In the genomic region with DNA sequence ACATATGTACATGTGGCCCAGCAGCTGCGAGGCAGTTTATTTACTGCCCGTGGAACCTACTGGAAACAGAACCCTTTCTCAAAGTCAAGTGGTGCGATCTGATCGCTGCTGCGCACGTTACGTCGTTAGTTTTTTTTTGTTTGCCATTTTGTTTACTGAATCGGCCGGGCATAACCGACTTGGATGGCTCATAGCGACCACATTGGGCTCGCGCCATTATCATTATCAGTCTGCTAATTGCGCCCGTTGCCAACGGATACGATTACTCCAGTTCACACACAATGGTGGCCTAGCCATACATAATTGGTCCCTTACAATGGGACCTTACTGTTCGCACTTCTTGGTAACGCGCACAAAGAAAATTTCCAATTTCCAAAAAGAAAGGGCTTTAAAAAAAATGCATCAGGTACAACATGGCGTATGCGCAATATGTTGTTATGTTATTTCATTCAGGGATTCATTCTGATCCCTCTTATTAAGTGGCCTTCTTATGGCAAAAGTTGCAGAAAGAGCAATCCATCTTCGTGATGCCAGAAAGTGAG, we compare ENCODE assay signal across 1 fruit fly cellular context.
TF ChIP-seq lines count a peak whose summit lies in the region.

No protein-coding gene starts in this region.

TF ChIP-seq in whole organism, embryonic, 481 proteins besides CTCF, POLR2A, EP300 and RAD21 (continued from another document and continues in another):
- TF ChIP-seq CoRest (tag; optimal IDR thresholded peaks at IDR 0.05; lab: Kevin White, UChicago) (peak; percentile 28), NC2β (GFP tag; optimal IDR thresholded peaks at IDR 0.05; lab: Kevin White, UChicago) (no peak), Ets97D (GFP tag; optimal IDR thresholded peaks at IDR 0.05; lab: Kevin White, UChicago) (no peak), Dp (GFP tag; optimal IDR thresholded peaks at IDR 0.05; lab: Kevin White, UChicago) (no peak), CG12236 (GFP tag; optimal IDR thresholded peaks at IDR 0.05; lab: Kevin White, UChicago) (no peak), tll (GFP tag; optimal IDR thresholded peaks at IDR 0.05; lab: Kevin White, UChicago) (no peak), toy (GFP tag; IDR thresholded peaks at IDR 0.05; lab: Robert Waterston, UW) (no peak), CG31224 (GFP tag; IDR thresholded peaks at IDR 0.05; lab: Robert Waterston, UW) (no peak), CG8281 (tag; optimal IDR thresholded peaks at IDR 0.05; lab: Kevin White, UChicago) (no peak), CG4282 (GFP tag; optimal IDR thresholded peaks at IDR 0.05; lab: Kevin White, UChicago) (no peak), Hr78 (GFP tag; optimal IDR thresholded peaks at IDR 0.05; lab: Kevin White, UChicago) (no peak), maf-S (GFP tag; optimal IDR thresholded peaks at IDR 0.05; lab: Kevin White, UChicago) (peak; percentile 42), Trl (optimal IDR thresholded peaks at IDR 0.05; lab: Kevin White, UChicago) (no peak), Trl (GFP tag; optimal IDR thresholded peaks at IDR 0.05; lab: Kevin White, UChicago) (peak; percentile 5), Kr (GFP tag; optimal IDR thresholded peaks at IDR 0.05; lab: Kevin White, UChicago) (no peak), CG9876 (GFP tag; optimal IDR thresholded peaks at IDR 0.05; lab: Kevin White, UChicago) (no peak), Hey (tag; optimal IDR thresholded peaks at IDR 0.05; lab: Kevin White, UChicago) (peak; percentile 27), CG8089 (GFP tag; optimal IDR thresholded peaks at IDR 0.05; lab: Kevin White, UChicago) (no peak), Hr51 (GFP tag; optimal IDR thresholded peaks at IDR 0.05; lab: Kevin White, UChicago) (no peak), unc-4 (GFP tag; IDR thresholded peaks at IDR 0.05; lab: Robert Waterston, UW; ENCODE audit: partially characterized antibody) (no peak), CG42726 (GFP tag; IDR thresholded peaks at IDR 0.05; lab: Robert Waterston, UW; ENCODE audit: partially characterized antibody) (no peak), yki (optimal IDR thresholded peaks at IDR 0.05; lab: Kevin White, UChicago) (no peak), dmrt99B (tag; optimal IDR thresholded peaks at IDR 0.05; lab: Kevin White, UChicago) (no peak), ham (GFP tag; IDR thresholded peaks at IDR 0.05; lab: Robert Waterston, UW) (no peak), CG6791 (GFP tag; IDR thresholded peaks at IDR 0.05; lab: Robert Waterston, UW; ENCODE audit: partially characterized antibody) (no peak), E2f2 (GFP tag; IDR thresholded peaks at IDR 0.05; lab: Robert Waterston, UW) (no peak), Mad (GFP tag; optimal IDR thresholded peaks at IDR 0.05; lab: Kevin White, UChicago) (no peak), CG6854 (GFP tag; optimal IDR thresholded peaks at IDR 0.05; lab: Kevin White, UChicago) (no peak), BEAF-32 (GFP tag; optimal IDR thresholded peaks at IDR 0.05; lab: Kevin White, UChicago) (no peak), CG2129 (GFP tag; IDR thresholded peaks at IDR 0.05; lab: Robert Waterston, UW; ENCODE audit: partially characterized antibody) (no peak), slp2 (GFP tag; optimal IDR thresholded peaks at IDR 0.05; lab: Kevin White, UChicago) (no peak), CG17912 (GFP tag; optimal IDR thresholded peaks at IDR 0.05; lab: Kevin White, UChicago) (no peak), Scr (GFP tag; IDR thresholded peaks at IDR 0.05; lab: Robert Waterston, UW; ENCODE audit: partially characterized antibody) (no peak), phol (tag; optimal IDR thresholded peaks at IDR 0.05; lab: Kevin White, UChicago) (peak; percentile 2), D19B (GFP tag; optimal IDR thresholded peaks at IDR 0.05; lab: Kevin White, UChicago) (peak; percentile 36), seq (GFP tag; IDR thresholded peaks at IDR 0.05; lab: Robert Waterston, UW) (no peak), cwo (GFP tag; optimal IDR thresholded peaks at IDR 0.05; lab: Kevin White, UChicago) (peak; percentile 41), CG1792 (GFP tag; optimal IDR thresholded peaks at IDR 0.05; lab: Kevin White, UChicago) (no peak), CG8924 (tag; optimal IDR thresholded peaks at IDR 0.05; lab: Kevin White, UChicago) (peak; percentile 14), lab (GFP tag; optimal IDR thresholded peaks at IDR 0.05; lab: Kevin White, UChicago) (peak; percentile 8), al (GFP tag; IDR thresholded peaks at IDR 0.05; lab: Robert Waterston, UW) (0 out of 2 replicates have a peak, but pooled peaks have one; percentile 26), zfh2 (GFP tag; optimal IDR thresholded peaks at IDR 0.05; lab: Kevin White, UChicago) (peak; percentile 77), slbo (GFP tag; IDR thresholded peaks at IDR 0.05; lab: Robert Waterston, UW) (peak; percentile 36; the same call in 1 of the 2 replicates), CG3281 (GFP tag; optimal IDR thresholded peaks at IDR 0.05; lab: Kevin White, UChicago) (peak; percentile 36), Ssrp (tag; optimal IDR thresholded peaks at IDR 0.05; lab: Kevin White, UChicago) (no peak), CG15601 (tag; optimal IDR thresholded peaks at IDR 0.05; lab: Kevin White, UChicago) (no peak), scrt (GFP tag; optimal IDR thresholded peaks at IDR 0.05; lab: Kevin White, UChicago) (no peak), CG4617 (GFP tag; optimal IDR thresholded peaks at IDR 0.05; lab: Kevin White, UChicago; ENCODE audit: borderline replicate concordance) (no peak), gt (GFP tag; IDR thresholded peaks at IDR 0.05; lab: Robert Waterston, UW) (no peak), ind (GFP tag; optimal IDR thresholded peaks at IDR 0.05; lab: Kevin White, UChicago) (peak; percentile 33), C15 (GFP tag; IDR thresholded peaks at IDR 0.05; lab: Robert Waterston, UW) (no peak), lilli (GFP tag; optimal IDR thresholded peaks at IDR 0.05; lab: Kevin White, UChicago) (peak; percentile 68), mirr (GFP tag; optimal IDR thresholded peaks at IDR 0.05; lab: Kevin White, UChicago) (no peak), ash1 (GFP tag; optimal IDR thresholded peaks at IDR 0.05; lab: Kevin White, UChicago) (no peak), lola (GFP tag; optimal IDR thresholded peaks at IDR 0.05; lab: Kevin White, UChicago) (no peak), psq (GFP tag; optimal IDR thresholded peaks at IDR 0.05; lab: Kevin White, UChicago) (no peak), exex (tag; optimal IDR thresholded peaks at IDR 0.05; lab: Kevin White, UChicago) (peak; percentile 82), CG11560 (tag; IDR thresholded peaks at IDR 0.05; lab: Robert Waterston, UW) (no peak), CG6272 (GFP tag; IDR thresholded peaks at IDR 0.05; lab: Robert Waterston, UW) (no peak), h (optimal IDR thresholded peaks at IDR 0.05; lab: Kevin White, UChicago) (no peak), CG3995 (GFP tag; optimal IDR thresholded peaks at IDR 0.05; lab: Kevin White, UChicago) (no peak), sr (GFP tag; IDR thresholded peaks at IDR 0.05; lab: Robert Waterston, UW) (no peak), Dfd (GFP tag; optimal IDR thresholded peaks at IDR 0.05; lab: Kevin White, UChicago) (no peak), CG18262 (tag; optimal IDR thresholded peaks at IDR 0.05; lab: Kevin White, UChicago) (no peak), CG7987 (GFP tag; optimal IDR thresholded peaks at IDR 0.05; lab: Kevin White, UChicago) (no peak), CG34376 (GFP tag; optimal IDR thresholded peaks at IDR 0.05; lab: Kevin White, UChicago) (peak; percentile 12), HLH54F (GFP tag; optimal IDR thresholded peaks at IDR 0.05; lab: Kevin White, UChicago) (peak; percentile 52), CG6654 (GFP tag; optimal IDR thresholded peaks at IDR 0.05; lab: Kevin White, UChicago) (no peak), dimm (GFP tag; IDR thresholded peaks at IDR 0.05; lab: Robert Waterston, UW) (no peak), HLHmδ (GFP tag; optimal IDR thresholded peaks at IDR 0.05; lab: Kevin White, UChicago) (no peak), CG6175 (GFP tag; IDR thresholded peaks at IDR 0.05; lab: Robert Waterston, UW) (no peak), CG9609 (GFP tag; optimal IDR thresholded peaks at IDR 0.05; lab: Kevin White, UChicago) (peak; percentile 28), repo (GFP tag; optimal IDR thresholded peaks at IDR 0.05; lab: Kevin White, UChicago) (no peak), CG6254 (GFP tag; optimal IDR thresholded peaks at IDR 0.05; lab: Kevin White, UChicago) (no peak), trh (GFP tag; optimal IDR thresholded peaks at IDR 0.05; lab: Kevin White, UChicago) (no peak), CG15514 (GFP tag; optimal IDR thresholded peaks at IDR 0.05; lab: Kevin White, UChicago) (no peak), nerfin-1 (tag; optimal IDR thresholded peaks at IDR 0.05; lab: Kevin White, UChicago) (no peak), sug (tag; optimal IDR thresholded peaks at IDR 0.05; lab: Kevin White, UChicago) (peak; percentile 58), Usf (GFP tag; optimal IDR thresholded peaks at IDR 0.05; lab: Kevin White, UChicago) (peak; percentile 5), Meics (GFP tag; optimal IDR thresholded peaks at IDR 0.05; lab: Kevin White, UChicago) (peak; percentile 57), ATbp (GFP tag; optimal IDR thresholded peaks at IDR 0.05; lab: Kevin White, UChicago) (no peak), CG32772 (GFP tag; IDR thresholded peaks at IDR 0.05; lab: Robert Waterston, UW) (no peak), onecut (GFP tag; IDR thresholded peaks at IDR 0.05; lab: Robert Waterston, UW) (no peak), CG5953 (GFP tag; IDR thresholded peaks at IDR 0.05; lab: Robert Waterston, UW) (no peak), Pdp1 (GFP tag; optimal IDR thresholded peaks at IDR 0.05; lab: Kevin White, UChicago) (peak in 1 of 2 experiments; percentile 57), CG10462 (GFP tag; optimal IDR thresholded peaks at IDR 0.05; lab: Kevin White, UChicago) (no peak), B-H1 (GFP tag; IDR thresholded peaks at IDR 0.05; lab: Robert Waterston, UW) (no peak), caup (GFP tag; optimal IDR thresholded peaks at IDR 0.05; lab: Kevin White, UChicago; ENCODE audit: severe bottlenecking) (no peak), CG14014 (GFP tag; IDR thresholded peaks at IDR 0.05; lab: Robert Waterston, UW) (no peak), pzg (GFP tag; optimal IDR thresholded peaks at IDR 0.05; lab: Kevin White, UChicago) (no peak), HLH3B (GFP tag; IDR thresholded peaks at IDR 0.05; lab: Robert Waterston, UW) (no peak), Opbp (GFP tag; IDR thresholded peaks at IDR 0.05; lab: Robert Waterston, UW; ENCODE audit: partially characterized antibody) (no peak), ase (GFP tag; IDR thresholded peaks at IDR 0.05; lab: Robert Waterston, UW) (no peak), nmo (GFP tag; optimal IDR thresholded peaks at IDR 0.05; lab: Kevin White, UChicago) (peak; percentile 24), crp (GFP tag; optimal IDR thresholded peaks at IDR 0.05; lab: Kevin White, UChicago) (no peak), CG17328 (GFP tag; IDR thresholded peaks at IDR 0.05; lab: Robert Waterston, UW) (no peak), peb (GFP tag; IDR thresholded peaks at IDR 0.05; lab: Robert Waterston, UW) (no peak), CG34422 (GFP tag; IDR thresholded peaks at IDR 0.05; lab: Robert Waterston, UW) (no peak), sens (GFP tag; lab: Kevin White, UChicago) (peak; percentile 63), org-1 (GFP tag; optimal IDR thresholded peaks at IDR 0.05; lab: Kevin White, UChicago) (peak; percentile 4), Fer2 (tag; optimal IDR thresholded peaks at IDR 0.05; lab: Kevin White, UChicago) (no peak), CG30431 (GFP tag; optimal IDR thresholded peaks at IDR 0.05; lab: Kevin White, UChicago) (no peak), aop (GFP tag; IDR thresholded peaks at IDR 0.05; lab: Robert Waterston, UW) (no peak), ap (GFP tag; IDR thresholded peaks at IDR 0.05; lab: Robert Waterston, UW) (no peak), GATAe (GFP tag; conservative IDR thresholded peaks at IDR 0.05; lab: Robert Waterston, UW) (no peak), Mes4 (GFP tag; optimal IDR thresholded peaks at IDR 0.05; lab: Kevin White, UChicago) (no peak), CG15479 (GFP tag; optimal IDR thresholded peaks at IDR 0.05; lab: Kevin White, UChicago) (no peak), CG18599 (GFP tag; optimal IDR thresholded peaks at IDR 0.05; lab: Kevin White, UChicago) (peak; percentile 44), CG11723 (GFP tag; optimal IDR thresholded peaks at IDR 0.05; lab: Kevin White, UChicago) (no peak), CG16863 (GFP tag; optimal IDR thresholded peaks at IDR 0.05; lab: Kevin White, UChicago) (no peak), Max (GFP tag; optimal IDR thresholded peaks at IDR 0.05; lab: Kevin White, UChicago) (no peak), NFAT (GFP tag; IDR thresholded peaks at IDR 0.05; lab: Robert Waterston, UW) (no peak), CG12071 (GFP tag; optimal IDR thresholded peaks at IDR 0.05; lab: Kevin White, UChicago) (no peak), CG12155 (GFP tag; optimal IDR thresholded peaks at IDR 0.05; lab: Kevin White, UChicago) (peak; percentile 5), emc (GFP tag; optimal IDR thresholded peaks at IDR 0.05; lab: Kevin White, UChicago) (no peak), zf30C (GFP tag; optimal IDR thresholded peaks at IDR 0.05; lab: Kevin White, UChicago) (no peak), CG4854 (GFP tag; optimal IDR thresholded peaks at IDR 0.05; lab: Kevin White, UChicago) (no peak), Med (GFP tag; lab: Kevin White, UChicago) (peak; percentile 57), Spps (tag; optimal IDR thresholded peaks at IDR 0.05; lab: Kevin White, UChicago) (no peak), bigmax (GFP tag; optimal IDR thresholded peaks at IDR 0.05; lab: Kevin White, UChicago) (no peak), NfI (GFP tag; optimal IDR thresholded peaks at IDR 0.05; lab: Kevin White, UChicago) (no peak), CG32532 (GFP tag; IDR thresholded peaks at IDR 0.05; lab: Robert Waterston, UW) (peak; percentile 42; the same call in 1 of the 2 replicates), CG10147 (GFP tag; optimal IDR thresholded peaks at IDR 0.05; lab: Kevin White, UChicago) (peak; percentile 16), CG30403 (GFP tag; optimal IDR thresholded peaks at IDR 0.05; lab: Kevin White, UChicago) (peak; percentile 43), CG4820 (GFP tag; optimal IDR thresholded peaks at IDR 0.05; lab: Kevin White, UChicago) (no peak), MESR4 (GFP tag; optimal IDR thresholded peaks at IDR 0.05; lab: Kevin White, UChicago) (no peak), Dref (GFP tag; IDR thresholded peaks at IDR 0.05; lab: Robert Waterston, UW) (no peak), vnd (GFP tag; IDR thresholded peaks at IDR 0.05; lab: Robert Waterston, UW; ENCODE audit: partially characterized antibody) (no peak), danr (GFP tag; IDR thresholded peaks at IDR 0.05; lab: Robert Waterston, UW) (no peak), CG1603 (tag; optimal IDR thresholded peaks at IDR 0.05; lab: Kevin White, UChicago) (peak; percentile 9), gcm (GFP tag; optimal IDR thresholded peaks at IDR 0.05; lab: Kevin White, UChicago) (no peak), pb (GFP tag; optimal IDR thresholded peaks at IDR 0.05; lab: Kevin White, UChicago) (peak; percentile 18)
